Worm (Caenorhabditis elegans): Measurements from ENCODE around the gene C37C3.11.

DNA sequence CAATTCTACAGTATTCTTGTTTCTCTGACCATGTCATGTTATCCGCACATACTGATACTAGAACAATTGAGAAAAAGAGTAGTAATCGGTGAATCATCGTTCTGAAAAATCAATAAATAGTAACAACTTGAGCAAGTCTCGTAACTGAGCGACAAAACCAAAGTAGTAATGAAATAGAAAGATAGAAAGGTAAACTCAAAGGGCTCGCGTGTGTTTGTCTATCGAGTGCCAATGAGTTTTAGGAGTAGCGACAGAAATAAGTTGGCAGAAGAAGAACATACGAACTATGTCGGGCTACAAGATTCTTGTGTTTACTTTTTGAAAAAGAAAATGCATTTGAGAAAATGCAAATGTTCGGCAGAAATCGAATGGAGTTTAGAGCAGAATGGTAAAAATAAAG lies 25.1 kb downstream of the C37C3.11 start, which contains the start of gene C37C3.12:
- no peak for TF ChIP-seq T22C8.4 (GFP tag; IDR thresholded peaks at IDR 0.05)
- TF ChIP-seq med-1 (GFP tag; optimal IDR thresholded peaks at IDR 0.05; ENCODE audit: insufficient read depth): no peak
- TF ChIP-seq klf-2 (GFP tag; conservative IDR thresholded peaks at IDR 0.05): no peak
- no peak for TF ChIP-seq cog-1 (tag; optimal IDR thresholded peaks at IDR 0.05)

Data from whole organism, midembryonic.